Worm (Caenorhabditis elegans): ENCODE results near the gene C17G1.14.

C17G1.14 gene

ce11 chrX:9988884-9989283, 50.3 kb downstream of the C17G1.14 start:
- no peak for TF ChIP-seq flt-1 (GFP tag; IDR thresholded peaks at IDR 0.05)
- no peak for TF ChIP-seq pes-1 (GFP tag; IDR thresholded peaks at IDR 0.05)
- no peak for TF ChIP-seq hnd-1 (tag; optimal IDR thresholded peaks at IDR 0.05)
- TF ChIP-seq hmbx-1 (tag; optimal IDR thresholded peaks at IDR 0.05): no peak
- TF ChIP-seq scrt-1 (GFP tag; IDR thresholded peaks at IDR 0.05): no peak
- no peak for TF ChIP-seq B0310.2 (tag; optimal IDR thresholded peaks at IDR 0.05)
- TF ChIP-seq sea-1 (GFP tag; conservative IDR thresholded peaks at IDR 0.05): no peak
- no peak for TF ChIP-seq F13C5.2 (tag; optimal IDR thresholded peaks at IDR 0.05)
- no peak for TF ChIP-seq aly-1 (tag; optimal IDR thresholded peaks at IDR 0.05)

All from whole organism, early embryonic.